Fruit fly (Drosophila melanogaster): Measurements from ENCODE around the gene Eip74EF.

Gene Eip74EF

DNA sequence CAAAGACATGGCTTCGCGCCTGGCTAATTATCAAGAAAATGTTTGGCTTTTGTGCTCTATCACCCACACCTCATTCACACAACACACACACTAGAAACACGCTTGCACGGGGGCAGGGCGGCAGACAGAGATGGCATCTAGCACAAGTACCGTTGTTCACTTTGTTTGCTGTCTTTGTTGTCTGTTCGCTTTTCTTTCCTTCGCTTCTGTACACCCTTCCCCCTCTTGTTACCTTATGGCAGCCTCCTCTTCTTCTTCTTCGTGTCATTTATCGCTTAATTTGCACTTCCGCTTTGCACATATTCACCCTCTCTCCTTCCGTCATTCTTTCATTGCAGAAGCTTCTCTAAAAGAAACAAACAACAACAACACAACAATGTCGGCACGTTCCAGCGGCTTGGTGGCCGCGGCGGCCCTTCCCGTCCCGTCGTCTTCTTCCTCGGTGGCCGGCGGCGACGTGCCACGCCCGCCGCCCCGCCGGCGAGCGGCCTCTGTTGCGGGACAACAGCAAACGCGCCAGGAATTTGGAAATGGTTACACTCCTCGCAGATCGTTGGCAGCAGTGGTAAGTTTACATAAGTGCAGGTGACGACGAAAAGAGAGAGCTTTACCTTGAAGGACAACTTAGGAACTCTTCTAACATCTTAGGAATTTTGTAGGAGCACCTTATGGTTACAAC, 88.5 kb downstream of the Eip74EF start (continued):
- TF ChIP-seq CG11085 (GFP tag; IDR thresholded peaks at IDR 0.05) (no peak), NK7.1 (GFP tag; optimal IDR thresholded peaks at IDR 0.05) (no peak), gcm2 (GFP tag; optimal IDR thresholded peaks at IDR 0.05) (no peak), CG1832 (GFP tag; optimal IDR thresholded peaks at IDR 0.05) (peak; percentile 28), crol (GFP tag; IDR thresholded peaks at IDR 0.05) (peak; percentile 91), amos (GFP tag; IDR thresholded peaks at IDR 0.05; ENCODE audit: partially characterized antibody) (no peak), croc (GFP tag; conservative IDR thresholded peaks at IDR 0.05) (no peak), wdn (GFP tag; IDR thresholded peaks at IDR 0.05) (no peak), scrt (GFP tag; optimal IDR thresholded peaks at IDR 0.05) (no peak), CG17912 (GFP tag; optimal IDR thresholded peaks at IDR 0.05) (no peak), CG6689 (GFP tag; IDR thresholded peaks at IDR 0.05) (no peak), grau (tag; optimal IDR thresholded peaks at IDR 0.05) (no peak), CG1792 (GFP tag; optimal IDR thresholded peaks at IDR 0.05) (no peak), MTF-1 (GFP tag; optimal IDR thresholded peaks at IDR 0.05; ENCODE audit: borderline replicate concordance) (no peak), CG3838 (GFP tag; optimal IDR thresholded peaks at IDR 0.05) (no peak), CG10209 (GFP tag; optimal IDR thresholded peaks at IDR 0.05) (no peak), shn (GFP tag; optimal IDR thresholded peaks at IDR 0.05) (no peak), Atf-2 (GFP tag; optimal IDR thresholded peaks at IDR 0.05) (no peak), lilli (GFP tag; optimal IDR thresholded peaks at IDR 0.05) (no peak), Rx (GFP tag; IDR thresholded peaks at IDR 0.05) (no peak), CG4730 (GFP tag; IDR thresholded peaks at IDR 0.05) (no peak), CG2129 (GFP tag; IDR thresholded peaks at IDR 0.05; ENCODE audit: partially characterized antibody) (no peak), HHEX (GFP tag; optimal IDR thresholded peaks at IDR 0.05) (peak; percentile 22), kni (GFP tag; optimal IDR thresholded peaks at IDR 0.05) (peak; percentile 46), PHDP (tag; optimal IDR thresholded peaks at IDR 0.05) (no peak), z (GFP tag; IDR thresholded peaks at IDR 0.05) (no peak), seq (GFP tag; IDR thresholded peaks at IDR 0.05) (no peak), CG11695 (GFP tag; IDR thresholded peaks at IDR 0.05) (0 out of 3 replicates have a peak, but pooled peaks have one; percentile 14), CG8478 (optimal IDR thresholded peaks at IDR 0.05) (no peak), CG14860 (GFP tag; IDR thresholded peaks at IDR 0.05; ENCODE audit: partially characterized antibody) (no peak), CG11398 (GFP tag; optimal IDR thresholded peaks at IDR 0.05) (no peak), CG2678 (tag; optimal IDR thresholded peaks at IDR 0.05) (no peak), mld (GFP tag; IDR thresholded peaks at IDR 0.05; ENCODE audit: partially characterized antibody) (no peak), Opbp (GFP tag; IDR thresholded peaks at IDR 0.05; ENCODE audit: partially characterized antibody) (0 out of 3 replicates have a peak, but pooled peaks have one; percentile 20), CG4854 (GFP tag; optimal IDR thresholded peaks at IDR 0.05) (no peak), esg (GFP tag; conservative IDR thresholded peaks at IDR 0.05) (no peak), chinmo (GFP tag; IDR thresholded peaks at IDR 0.05; ENCODE audit: partially characterized antibody) (0 out of 4 replicates have a peak, but pooled peaks have one; percentile 53), CG2202 (tag; optimal IDR thresholded peaks at IDR 0.05) (no peak), cwo (GFP tag; optimal IDR thresholded peaks at IDR 0.05) (no peak), CG15696 (tag; optimal IDR thresholded peaks at IDR 0.05) (no peak), fd96Cb (tag; optimal IDR thresholded peaks at IDR 0.05) (no peak), Taf1 (GFP tag; IDR thresholded peaks at IDR 0.05) (no peak; the same call in 1 of the 2 replicates), pnt (GFP tag; optimal IDR thresholded peaks at IDR 0.05) (no peak), Stat92E (GFP tag; optimal IDR thresholded peaks at IDR 0.05) (no peak), bigmax (GFP tag; optimal IDR thresholded peaks at IDR 0.05) (no peak), Doc2 (GFP tag; IDR thresholded peaks at IDR 0.05) (no peak), grn (GFP tag; optimal IDR thresholded peaks at IDR 0.05) (peak; percentile 18), repo (GFP tag; optimal IDR thresholded peaks at IDR 0.05) (peak; percentile 4), CG31224 (GFP tag; IDR thresholded peaks at IDR 0.05) (no peak), CG18764 (GFP tag; optimal IDR thresholded peaks at IDR 0.05) (no peak)
